Worm (Caenorhabditis elegans): ENCODE results near the gene R12C12.5.
"Not testable (repeated sequence)": the region's sequence is repeated elsewhere in the genome, so short reads cannot be mapped to it uniquely, and the experiment has no call there.

The R12C12.5 gene

ce11 chrII:6028594-6029141 is 16.3 kb downstream of the R12C12.5 start:
- TF ChIP-seq W03F9.2 (tag; optimal IDR thresholded peaks at IDR 0.05) = no peak
- no peak for TF ChIP-seq dao-5 (tag; optimal IDR thresholded peaks at IDR 0.05)
- TF ChIP-seq him-1 (tag; optimal IDR thresholded peaks at IDR 0.05) = no peak

ce11 chrII:6026646-6027045 is 18.3 kb downstream of the R12C12.5 start:
- TF ChIP-seq him-1 (tag; optimal IDR thresholded peaks at IDR 0.05) (no peak), W03F9.2 (tag; optimal IDR thresholded peaks at IDR 0.05) (no peak), dao-5 (tag; optimal IDR thresholded peaks at IDR 0.05) (no peak)

ce11 chrII:6025647-6026046 is 19.3 kb downstream of the R12C12.5 start:
- TF ChIP-seq dao-5 (tag; optimal IDR thresholded peaks at IDR 0.05) (no peak), him-1 (tag; optimal IDR thresholded peaks at IDR 0.05) (no peak), W03F9.2 (tag; optimal IDR thresholded peaks at IDR 0.05) (no peak)

ce11 chrII:6024879-6025278 is 20.1 kb downstream of the R12C12.5 start, which contains the start of gene R12C12.9:
TSS of gene R12C12.9 (minus strand) at chrII:6024979.
- no peak for TF ChIP-seq dao-5 (tag; optimal IDR thresholded peaks at IDR 0.05)
- TF ChIP-seq him-1 (tag; optimal IDR thresholded peaks at IDR 0.05) = no peak
- TF ChIP-seq W03F9.2 (tag; optimal IDR thresholded peaks at IDR 0.05) = no peak

ce11 chrII:6022596-6022995 is 22.4 kb downstream of the R12C12.5 start:
- no peak for TF ChIP-seq W03F9.2 (tag; optimal IDR thresholded peaks at IDR 0.05)
- TF ChIP-seq dao-5 (tag; optimal IDR thresholded peaks at IDR 0.05) = no peak
- no peak for TF ChIP-seq him-1 (tag; optimal IDR thresholded peaks at IDR 0.05)

- TF ChIP-seq W03F9.2 (tag; optimal IDR thresholded peaks at IDR 0.05) (no peak), dao-5 (tag; optimal IDR thresholded peaks at IDR 0.05) (no peak), him-1 (tag; optimal IDR thresholded peaks at IDR 0.05) (no peak)
Observed at ce11 chrII:6020353-6020752, 24.6 kb downstream of the R12C12.5 start, which contains the start of gene ZK84.1. TSS of gene ZK84.1 (plus strand) at chrII:6020653.

ce11 chrII:6016410-6016809 is 28.5 kb downstream of the R12C12.5 start, which contains the start of gene ZK84.5:
TSS of gene ZK84.5 (minus strand) at chrII:6016510.
- TF ChIP-seq dao-5 (tag; optimal IDR thresholded peaks at IDR 0.05) (no peak), him-1 (tag; optimal IDR thresholded peaks at IDR 0.05) (no peak), W03F9.2 (tag; optimal IDR thresholded peaks at IDR 0.05) (no peak)

ce11 chrII:6014057-6014456 is 30.9 kb downstream of the R12C12.5 start, which contains the start of gene ZK84.2:
TSS of gene ZK84.2 (plus strand) at chrII:6014357.
- TF ChIP-seq dao-5, him-1, W03F9.2 (tag; optimal IDR thresholded peaks at IDR 0.05): not testable (repeated sequence)

- no peak for TF ChIP-seq dao-5 (tag; optimal IDR thresholded peaks at IDR 0.05)
- TF ChIP-seq him-1 (tag; optimal IDR thresholded peaks at IDR 0.05) = no peak
- no peak for TF ChIP-seq W03F9.2 (tag; optimal IDR thresholded peaks at IDR 0.05)
Observed at ce11 chrII:6010544-6010943, 34.4 kb downstream of the R12C12.5 start, which contains the start of gene ins-20. TSS of gene ins-20 (plus strand) at chrII:6010844.

ce11 chrII:6008887-6009286 is 36.1 kb downstream of the R12C12.5 start, which contains the start of gene ZK84.4:
TSS of gene ZK84.4 (minus strand) at chrII:6008987.
- TF ChIP-seq W03F9.2, him-1, dao-5 (tag; optimal IDR thresholded peaks at IDR 0.05): not testable (repeated sequence)

ce11 chrII:6001004-6001403 is 43.9 kb downstream of the R12C12.5 start:
- TF ChIP-seq dao-5 (tag; optimal IDR thresholded peaks at IDR 0.05) = no peak
- no peak for TF ChIP-seq him-1 (tag; optimal IDR thresholded peaks at IDR 0.05)
- TF ChIP-seq W03F9.2 (tag; optimal IDR thresholded peaks at IDR 0.05) = no peak

- no peak for TF ChIP-seq W03F9.2 (tag; optimal IDR thresholded peaks at IDR 0.05)
- TF ChIP-seq him-1 (tag; optimal IDR thresholded peaks at IDR 0.05) = no peak
Observed at ce11 chrII:6000136-6000535, 44.8 kb downstream of the R12C12.5 start, which contains the start of gene ins-6. TSS of gene ins-6 (plus strand) at chrII:6000436.

ce11 chrII:5997257-5997656 is 47.7 kb downstream of the R12C12.5 start, which contains the start of gene ins-5:
TSS of gene ins-5 (plus strand) at chrII:5997557.
- TF ChIP-seq him-1 (tag; optimal IDR thresholded peaks at IDR 0.05) (no peak), W03F9.2 (tag; optimal IDR thresholded peaks at IDR 0.05) (no peak), dao-5 (tag; optimal IDR thresholded peaks at IDR 0.05) (no peak)

ce11 chrII:5996066-5996465 is 48.9 kb downstream of the R12C12.5 start, which contains the start of gene ins-4:
TSS of gene ins-4 (plus strand) at chrII:5996366.
- no peak for TF ChIP-seq him-1 (tag; optimal IDR thresholded peaks at IDR 0.05)
- no peak for TF ChIP-seq W03F9.2 (tag; optimal IDR thresholded peaks at IDR 0.05)
- no peak for TF ChIP-seq dao-5 (tag; optimal IDR thresholded peaks at IDR 0.05)

Measured in whole organism, L4/young adult.